Fruit fly (Drosophila melanogaster): ENCODE measurements around the gene CG5151.

Gene CG5151

dm6 chr3L:16164150-16165039, at the start of gene CG5151 (continued):
- TF ChIP-seq CG14441 (GFP tag; IDR thresholded peaks at IDR 0.05) (0 out of 2 replicates have a peak, but pooled peaks have one; percentile 10), CG10654 (GFP tag; optimal IDR thresholded peaks at IDR 0.05) (no peak), E2f2 (GFP tag; IDR thresholded peaks at IDR 0.05) (peak; percentile 19; the same call in 1 of the 2 replicates), crol (GFP tag; IDR thresholded peaks at IDR 0.05) (no peak), her (GFP tag; optimal IDR thresholded peaks at IDR 0.05) (no peak), CG10431 (GFP tag; optimal IDR thresholded peaks at IDR 0.05) (no peak), disco-r (GFP tag; optimal IDR thresholded peaks at IDR 0.05) (no peak), CG16813 (GFP tag; IDR thresholded peaks at IDR 0.05; ENCODE audit: partially characterized antibody) (peak; percentile 64), CG7556 (GFP tag; optimal IDR thresholded peaks at IDR 0.05) (peak; percentile 6), CG15514 (GFP tag; optimal IDR thresholded peaks at IDR 0.05) (no peak), CG7357 (GFP tag; IDR thresholded peaks at IDR 0.05) (no peak), ham (GFP tag; IDR thresholded peaks at IDR 0.05) (no peak), Abd-B (GFP tag; optimal IDR thresholded peaks at IDR 0.05) (no peak), sens-2 (GFP tag; IDR thresholded peaks at IDR 0.05) (no peak), kay (GFP tag; optimal IDR thresholded peaks at IDR 0.05) (no peak), pzg (GFP tag; optimal IDR thresholded peaks at IDR 0.05) (no peak), Hand (GFP tag; optimal IDR thresholded peaks at IDR 0.05) (no peak), Ets97D (GFP tag; optimal IDR thresholded peaks at IDR 0.05) (no peak), gsb-n (tag; optimal IDR thresholded peaks at IDR 0.05) (no peak), CG5953 (GFP tag; IDR thresholded peaks at IDR 0.05) (no peak), vfl (GFP tag; optimal IDR thresholded peaks at IDR 0.05) (no peak), CG6813 (GFP tag; optimal IDR thresholded peaks at IDR 0.05) (no peak), CHES-1-like (GFP tag; optimal IDR thresholded peaks at IDR 0.05) (peak; percentile 13), p53 (GFP tag; optimal IDR thresholded peaks at IDR 0.05) (no peak), CG12104 (GFP tag; optimal IDR thresholded peaks at IDR 0.05) (no peak), tio (GFP tag; optimal IDR thresholded peaks at IDR 0.05) (no peak), CG15073 (GFP tag; optimal IDR thresholded peaks at IDR 0.05) (no peak), dimm (GFP tag; IDR thresholded peaks at IDR 0.05) (no peak), Gug (GFP tag; IDR thresholded peaks at IDR 0.05) (no peak), lov (optimal IDR thresholded peaks at IDR 0.05) (no peak), lov (GFP tag; IDR thresholded peaks at IDR 0.05) (no peak), Dip2 (GFP tag; IDR thresholded peaks at IDR 0.05) (no peak), Awh (GFP tag; IDR thresholded peaks at IDR 0.05) (no peak), Chrac-16 (GFP tag; optimal IDR thresholded peaks at IDR 0.05) (no peak), CG12071 (GFP tag; optimal IDR thresholded peaks at IDR 0.05) (peak; percentile 30), Atf6 (GFP tag; IDR thresholded peaks at IDR 0.05) (0 out of 2 replicates have a peak, but pooled peaks have one; percentile 29), eve (GFP tag; optimal IDR thresholded peaks at IDR 0.05) (no peak), CG8388 (GFP tag; optimal IDR thresholded peaks at IDR 0.05) (no peak), chif (GFP tag; optimal IDR thresholded peaks at IDR 0.05) (no peak), twi (tag; optimal IDR thresholded peaks at IDR 0.05) (no peak), Stat92E (GFP tag; optimal IDR thresholded peaks at IDR 0.05) (no peak), Med (GFP tag) (peak; percentile 81), CoRest (tag; optimal IDR thresholded peaks at IDR 0.05) (no peak), abd-A (tag; optimal IDR thresholded peaks at IDR 0.05) (peak; percentile 90), CG1792 (GFP tag; optimal IDR thresholded peaks at IDR 0.05) (no peak), CG8281 (tag; optimal IDR thresholded peaks at IDR 0.05) (no peak), MESR4 (GFP tag; optimal IDR thresholded peaks at IDR 0.05) (no peak), wdn (GFP tag; IDR thresholded peaks at IDR 0.05) (peak; percentile 33; the same call in 1 of the 2 replicates), sna (GFP tag; IDR thresholded peaks at IDR 0.05; ENCODE audit: partially characterized antibody) (peak; percentile 74), lilli (GFP tag; optimal IDR thresholded peaks at IDR 0.05) (no peak)
